Worm (Caenorhabditis elegans): ENCODE measurements around the gene mls-2.
A peak's percentile ranks its signal among the peaks of the same experiment; 100 is the strongest.

The mls-2 gene

ce11 chrX:4788958-4789357 is 27.5 kb upstream of the mls-2 start (continued):
- no peak for TF ChIP-seq F22D6.2 (tag; optimal IDR thresholded peaks at IDR 0.05)
- TF ChIP-seq ztf-6 (GFP tag; IDR thresholded peaks at IDR 0.05) = 0 out of 2 replicates have a peak, but pooled peaks have one; percentile 45
- TF ChIP-seq mcd-1 (GFP tag; IDR thresholded peaks at IDR 0.05) = no peak
- peak; percentile 35 for TF ChIP-seq snpc-1.1 (tag; optimal IDR thresholded peaks at IDR 0.05; ENCODE audit: insufficient read depth)
- no peak for TF ChIP-seq bed-2 (GFP tag; IDR thresholded peaks at IDR 0.05)
- no peak for TF ChIP-seq F55B11.4 (tag; optimal IDR thresholded peaks at IDR 0.05; ENCODE audit: borderline replicate concordance, insufficient read depth)
- peak; percentile 93 for TF ChIP-seq die-1 (tag; optimal IDR thresholded peaks at IDR 0.05)
- TF ChIP-seq lag-1 (GFP tag; IDR thresholded peaks at IDR 0.05) = no peak
- TF ChIP-seq nfya-2 (GFP tag; IDR thresholded peaks at IDR 0.05) = no peak
- no peak for TF ChIP-seq nhr-179 (tag; optimal IDR thresholded peaks at IDR 0.05)
- TF ChIP-seq mxl-1 (tag; optimal IDR thresholded peaks at IDR 0.05) = peak; percentile 89
- peak; percentile 34; the same call in 1 of the 2 replicates for TF ChIP-seq cebp-1 (GFP tag; IDR thresholded peaks at IDR 0.05)
- peak; percentile 65 for TF ChIP-seq cebp-1 (tag; optimal IDR thresholded peaks at IDR 0.05)
- no peak for TF ChIP-seq madf-8 (GFP tag; conservative IDR thresholded peaks at IDR 0.05)
- TF ChIP-seq nfyb-1 (GFP tag; IDR thresholded peaks at IDR 0.05) = peak; percentile 67; the same call in 1 of the 2 replicates
- peak; percentile 18 to 22 for TF ChIP-seq let-607 (tag; optimal IDR thresholded peaks at IDR 0.05)
- peak; percentile 75 for TF ChIP-seq snpc-4 (GFP tag; optimal IDR thresholded peaks at IDR 0.05)
- peak in 3 of 4 experiments; percentile 37 to 70 (median 67) for TF ChIP-seq snpc-4 (tag; optimal IDR thresholded peaks at IDR 0.05)
- TF ChIP-seq Y53G8AR.9 (GFP tag; conservative IDR thresholded peaks at IDR 0.05) = no peak; the same call in 1 of the 2 replicates
- TF ChIP-seq ceh-91 (GFP tag; IDR thresholded peaks at IDR 0.05) = no peak
- TF ChIP-seq chd-7 (tag; optimal IDR thresholded peaks at IDR 0.05) = peak; percentile 77
- peak; percentile 57 for TF ChIP-seq ceh-27 (GFP tag; optimal IDR thresholded peaks at IDR 0.05)
- TF ChIP-seq rec-8 (tag; optimal IDR thresholded peaks at IDR 0.05) = peak; percentile 54 to 83
- peak; percentile 73 for TF ChIP-seq attf-6 (GFP tag; IDR thresholded peaks at IDR 0.05)
- TF ChIP-seq ceh-100 (GFP tag; IDR thresholded peaks at IDR 0.05) = peak; percentile 42; the same call in 1 of the 2 replicates
- TF ChIP-seq snpc-1.3 (tag; optimal IDR thresholded peaks at IDR 0.05; ENCODE audit: insufficient read depth) = peak; percentile 62
- TF ChIP-seq lsl-1 (GFP tag; optimal IDR thresholded peaks at IDR 0.05) = no peak
- 0 out of 2 replicates have a peak, but pooled peaks have one; percentile 15 for TF ChIP-seq let-526 (GFP tag; IDR thresholded peaks at IDR 0.05)
- TF ChIP-seq lin-35 (GFP tag; optimal IDR thresholded peaks at IDR 0.05) = peak in 1 of 3 experiments; percentile 53
- peak; percentile 88 for TF ChIP-seq Y56A3A.18 (GFP tag; IDR thresholded peaks at IDR 0.05)
- TF ChIP-seq F10E7.11 (tag; optimal IDR thresholded peaks at IDR 0.05) = no peak
- TF ChIP-seq hmg-1.2 (GFP tag; IDR thresholded peaks at IDR 0.05) = peak; percentile 78
- TF ChIP-seq nfya-1 (tag; optimal IDR thresholded peaks at IDR 0.05; ENCODE audit: borderline replicate concordance, insufficient read depth) = no peak
- peak; percentile 62; the same call in 1 of the 2 replicates for TF ChIP-seq ceh-40 (GFP tag; IDR thresholded peaks at IDR 0.05)
- no peak for TF ChIP-seq ama-1 (optimal IDR thresholded peaks at IDR 0.05)
- peak; percentile 30 to 76 for TF ChIP-seq ama-1 (GFP tag; optimal IDR thresholded peaks at IDR 0.05)
- TF ChIP-seq F49E8.2 (tag; optimal IDR thresholded peaks at IDR 0.05; ENCODE audit: insufficient read depth) = no peak
- no peak for TF ChIP-seq B0336.3 (GFP tag; IDR thresholded peaks at IDR 0.05)
- no peak for TF ChIP-seq dpl-1 (GFP tag; optimal IDR thresholded peaks at IDR 0.05)
- peak; percentile 39 for TF ChIP-seq F52B5.7 (tag; optimal IDR thresholded peaks at IDR 0.05)
- TF ChIP-seq mes-4 (tag; optimal IDR thresholded peaks at IDR 0.05) = peak; percentile 23
- TF ChIP-seq athp-1 (tag; optimal IDR thresholded peaks at IDR 0.05) = peak; percentile 59
- TF ChIP-seq ccch-3 (GFP tag; optimal IDR thresholded peaks at IDR 0.05) = no peak
- no peak for TF ChIP-seq efl-1 (GFP tag; optimal IDR thresholded peaks at IDR 0.05)
- TF ChIP-seq sptf-2 (GFP tag; optimal IDR thresholded peaks at IDR 0.05) = peak; percentile 87
- TF ChIP-seq B0261.1 (tag; optimal IDR thresholded peaks at IDR 0.05) = peak; percentile 91
- TF ChIP-seq nhr-90 (tag; optimal IDR thresholded peaks at IDR 0.05) = peak; percentile 84
- peak; percentile 49 for TF ChIP-seq lin-54 (GFP tag; optimal IDR thresholded peaks at IDR 0.05)

All from whole organism, young adult.